Fruit fly (Drosophila melanogaster): Measurements from ENCODE around the gene CG7950.
A peak's percentile ranks its signal among the peaks of the same experiment; 100 is the strongest.

The CG7950 gene

dm6 chr3R:30083215-30083614 is 26.6 kb downstream of the CG7950 start:
- TF ChIP-seq usp (GFP tag; optimal IDR thresholded peaks at IDR 0.05), result no peak
- TF ChIP-seq EcR (GFP tag; optimal IDR thresholded peaks at IDR 0.05), result no peak
- no peak for TF ChIP-seq Dll (optimal IDR thresholded peaks at IDR 0.05)
- TF ChIP-seq pan (optimal IDR thresholded peaks at IDR 0.05), result no peak
- no peak for TF ChIP-seq psq (optimal IDR thresholded peaks at IDR 0.05)
- TF ChIP-seq CG8478 (optimal IDR thresholded peaks at IDR 0.05), result no peak

DNA sequence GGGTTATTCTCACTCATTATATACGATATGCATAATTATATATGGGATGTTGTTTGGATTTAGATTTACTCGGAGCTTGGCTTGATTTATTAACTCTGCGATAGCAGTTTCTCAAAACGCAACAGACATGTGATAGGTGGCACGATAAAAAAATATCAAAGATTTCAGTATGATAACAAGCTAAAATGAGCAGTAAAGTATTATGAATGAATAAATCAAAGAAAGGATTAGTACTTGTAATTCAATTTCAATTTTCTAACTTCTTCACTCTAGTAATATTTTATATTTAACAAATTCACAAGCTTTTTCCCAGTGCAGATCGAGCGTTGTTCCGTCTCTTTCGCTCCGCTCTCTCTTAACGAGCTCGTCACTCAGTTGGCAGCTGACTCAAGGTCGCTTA is 27.5 kb downstream of the CG7950 start:
- TF ChIP-seq EcR (GFP tag; optimal IDR thresholded peaks at IDR 0.05), result no peak
- TF ChIP-seq psq (optimal IDR thresholded peaks at IDR 0.05), result no peak
- no peak for TF ChIP-seq CG8478 (optimal IDR thresholded peaks at IDR 0.05)
- no peak for TF ChIP-seq pan (optimal IDR thresholded peaks at IDR 0.05)
- no peak for TF ChIP-seq Dll (optimal IDR thresholded peaks at IDR 0.05)
- TF ChIP-seq usp (GFP tag; optimal IDR thresholded peaks at IDR 0.05), result no peak

DNA sequence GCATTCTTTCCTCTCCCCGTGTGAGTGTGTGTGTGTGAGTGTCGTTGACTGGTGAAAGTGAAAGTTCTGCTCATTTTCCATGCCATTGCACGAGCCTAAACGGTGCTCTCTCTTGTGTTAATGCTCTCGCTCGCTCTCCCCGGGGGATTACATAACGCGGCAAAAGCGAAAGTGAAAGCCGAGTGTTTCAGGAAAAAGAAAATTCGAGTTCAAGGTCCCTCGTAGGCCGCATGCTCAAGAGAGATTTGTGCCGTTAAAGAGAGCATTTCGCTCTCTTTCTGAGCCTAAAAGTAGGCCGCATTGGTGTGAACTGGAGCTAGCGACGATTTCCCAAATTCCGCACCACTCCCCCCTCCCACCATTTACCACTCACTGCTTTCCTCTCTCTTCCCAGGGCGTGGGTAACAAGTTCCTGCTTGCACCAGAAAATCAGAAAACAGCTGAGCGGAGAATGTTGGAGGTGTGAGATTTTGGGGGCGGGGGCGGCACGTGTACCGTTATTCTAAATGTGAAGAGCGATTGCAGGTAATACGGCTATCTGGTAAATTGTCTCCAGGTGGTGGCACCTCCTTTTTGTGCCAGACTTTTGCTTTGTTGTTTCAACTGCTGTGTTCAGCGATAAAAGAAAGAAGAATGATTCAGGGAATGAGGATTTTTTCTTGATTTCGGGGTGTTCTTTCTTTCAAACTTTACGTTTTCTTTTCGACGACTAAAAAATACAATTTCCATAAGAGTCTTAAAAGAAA is 33.8 kb downstream of the CG7950 start:
- TF ChIP-seq EcR (GFP tag; optimal IDR thresholded peaks at IDR 0.05) (peak in 1 of 2 experiments; percentile 64), Dll (optimal IDR thresholded peaks at IDR 0.05) (no peak), psq (optimal IDR thresholded peaks at IDR 0.05) (no peak), CG8478 (optimal IDR thresholded peaks at IDR 0.05) (no peak)

DNA sequence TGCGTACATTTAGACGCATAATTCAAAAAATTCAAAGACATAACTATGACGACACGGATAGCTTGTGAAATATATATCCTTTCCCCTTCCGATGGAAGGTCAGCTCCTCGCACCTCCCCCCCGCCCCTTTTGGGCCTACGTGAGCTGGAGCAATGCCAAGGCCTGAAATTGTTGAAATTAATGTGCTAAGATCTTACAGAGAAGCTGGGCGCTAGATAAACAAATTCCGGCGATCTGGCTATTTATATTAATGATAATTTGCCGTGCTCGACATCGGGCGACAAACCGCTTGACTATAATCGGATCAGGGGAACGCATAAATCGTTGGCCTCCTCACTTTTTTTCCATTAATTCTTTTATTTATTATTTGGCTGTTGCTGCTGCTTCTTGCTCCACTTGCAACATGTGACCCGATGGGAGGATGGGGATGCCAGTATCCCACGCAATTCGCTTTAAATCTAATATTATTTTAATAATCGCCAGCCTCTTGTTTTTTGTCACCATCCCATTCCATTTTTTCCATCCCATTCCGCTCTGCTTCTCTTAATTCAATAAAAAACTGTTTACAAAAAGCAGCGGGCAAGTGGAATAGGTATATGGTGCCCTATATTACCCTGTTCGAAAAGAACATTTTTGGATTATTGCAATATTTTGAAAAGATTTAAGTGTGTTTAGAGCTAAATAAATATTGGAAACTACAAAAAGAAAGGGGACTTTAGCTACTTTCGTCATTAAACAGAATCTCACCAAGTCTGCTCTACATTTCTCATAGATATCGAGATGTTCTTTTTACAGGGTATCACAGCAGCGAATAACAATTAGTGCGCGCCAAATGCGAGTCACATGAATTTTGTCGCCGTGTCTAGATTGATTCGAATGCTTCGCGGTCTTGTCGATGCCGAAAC is 35.4 kb downstream of the CG7950 start:
- TF ChIP-seq EcR (GFP tag; optimal IDR thresholded peaks at IDR 0.05) (no peak), pan (optimal IDR thresholded peaks at IDR 0.05) (no peak), psq (optimal IDR thresholded peaks at IDR 0.05) (no peak), usp (GFP tag; optimal IDR thresholded peaks at IDR 0.05) (no peak), Dll (optimal IDR thresholded peaks at IDR 0.05) (no peak)

DNA sequence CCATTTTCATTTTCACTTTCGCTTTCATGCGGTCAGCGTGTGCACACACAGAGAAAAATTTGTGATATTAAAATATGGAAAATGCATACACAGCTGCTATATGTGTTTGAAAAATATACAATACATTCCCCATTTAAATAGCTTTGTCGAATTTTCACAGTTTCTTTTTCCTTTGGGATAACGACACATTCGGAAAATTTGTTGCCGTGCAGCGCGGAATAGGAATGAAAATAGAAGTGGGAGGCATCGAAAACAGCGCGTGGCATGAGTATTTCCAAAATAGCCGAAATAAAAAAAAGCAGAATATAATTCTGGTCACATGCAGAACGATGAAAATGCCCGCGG is 36.0 kb downstream of the CG7950 start:
- TF ChIP-seq EcR (GFP tag; optimal IDR thresholded peaks at IDR 0.05) (no peak), usp (GFP tag; optimal IDR thresholded peaks at IDR 0.05) (no peak), psq (optimal IDR thresholded peaks at IDR 0.05) (no peak), CG8478 (optimal IDR thresholded peaks at IDR 0.05) (no peak), pan (optimal IDR thresholded peaks at IDR 0.05) (no peak), Dll (optimal IDR thresholded peaks at IDR 0.05) (no peak)

dm6 chr3R:30095381-30095780 is 38.7 kb downstream of the CG7950 start:
- TF ChIP-seq EcR (GFP tag; optimal IDR thresholded peaks at IDR 0.05) (no peak), CG8478 (optimal IDR thresholded peaks at IDR 0.05) (no peak), usp (GFP tag; optimal IDR thresholded peaks at IDR 0.05) (no peak), psq (optimal IDR thresholded peaks at IDR 0.05) (no peak), Dll (optimal IDR thresholded peaks at IDR 0.05) (no peak), pan (optimal IDR thresholded peaks at IDR 0.05) (no peak)

DNA sequence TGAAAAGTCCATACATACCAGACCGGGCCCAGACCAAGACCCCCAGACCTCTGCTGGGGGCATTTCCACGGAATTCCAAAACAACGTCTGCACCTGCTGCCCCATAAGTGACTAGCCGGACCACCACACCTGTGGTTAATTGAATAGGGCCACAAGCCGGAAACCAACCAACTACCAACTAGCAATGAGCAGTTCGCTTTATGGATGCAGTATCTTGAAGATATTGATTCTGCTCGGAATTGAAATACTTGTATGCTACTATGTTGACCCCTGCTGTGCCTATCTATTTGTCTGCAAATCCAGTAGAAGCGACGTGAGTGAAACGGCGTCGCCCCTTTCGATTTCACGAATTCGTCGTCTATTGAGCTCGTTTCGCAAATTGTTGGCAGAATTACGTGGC is 39.2 kb downstream of the CG7950 start:
- TF ChIP-seq psq (optimal IDR thresholded peaks at IDR 0.05) (no peak), EcR (GFP tag; optimal IDR thresholded peaks at IDR 0.05) (peak in 1 of 2 experiments; percentile 36)

DNA sequence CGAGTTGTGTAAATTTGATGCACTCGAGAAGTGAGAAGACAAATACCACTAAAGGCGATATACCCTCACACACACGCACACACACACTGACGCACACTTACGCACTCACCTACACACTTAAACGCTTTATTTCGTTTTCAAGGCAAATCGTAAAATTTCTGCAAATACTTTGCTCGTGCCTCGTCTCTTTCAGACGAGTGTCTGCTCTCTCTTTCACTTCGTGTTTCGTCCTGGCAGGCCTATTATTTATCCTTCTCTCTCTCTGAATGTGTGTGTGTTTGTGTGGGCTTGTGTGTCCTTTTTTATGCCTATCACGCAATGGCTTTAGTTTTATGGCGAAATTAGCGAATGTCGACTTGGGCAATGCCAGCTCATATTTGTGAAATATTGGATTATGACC is 41.6 kb downstream of the CG7950 start:
- TF ChIP-seq EcR (GFP tag; optimal IDR thresholded peaks at IDR 0.05) (no peak), pan (optimal IDR thresholded peaks at IDR 0.05) (no peak), psq (optimal IDR thresholded peaks at IDR 0.05) (no peak), CG8478 (optimal IDR thresholded peaks at IDR 0.05) (no peak)

DNA sequence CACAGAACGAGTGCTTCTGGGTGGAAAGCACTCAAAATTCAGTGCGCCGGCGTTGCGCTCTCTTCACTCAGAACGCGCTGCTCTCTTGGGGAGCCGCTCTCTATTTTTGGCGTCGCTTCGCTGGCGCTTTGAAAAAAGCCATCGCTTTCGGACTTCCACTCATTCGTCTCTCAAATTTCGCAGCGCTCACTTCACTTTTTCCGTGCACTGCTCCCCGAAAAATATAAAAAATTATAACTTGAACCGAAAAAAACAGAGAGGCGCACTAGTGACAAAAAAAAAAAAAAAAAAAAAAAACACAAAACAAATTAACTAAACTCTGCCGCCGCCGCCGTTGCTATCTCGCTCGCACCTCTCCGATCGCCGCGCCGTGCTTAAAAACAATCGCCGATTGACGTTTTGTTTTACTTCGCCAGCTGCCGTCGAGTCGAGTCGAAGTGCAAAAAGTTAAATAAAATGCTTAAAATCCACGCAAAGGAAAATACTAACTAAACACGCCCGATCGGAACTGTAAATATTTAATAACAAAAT is 42.7 kb downstream of the CG7950 start:
- TF ChIP-seq Dll (optimal IDR thresholded peaks at IDR 0.05) (peak; percentile 98), psq (optimal IDR thresholded peaks at IDR 0.05) (no peak)

dm6 chr3R:30100325-30100975 is 43.8 kb downstream of the CG7950 start:
- no peak for TF ChIP-seq usp (GFP tag; optimal IDR thresholded peaks at IDR 0.05)
- no peak for TF ChIP-seq psq (optimal IDR thresholded peaks at IDR 0.05)
- TF ChIP-seq pan (optimal IDR thresholded peaks at IDR 0.05), result no peak
- no peak for TF ChIP-seq CG8478 (optimal IDR thresholded peaks at IDR 0.05)
- no peak for TF ChIP-seq EcR (GFP tag; optimal IDR thresholded peaks at IDR 0.05)

DNA sequence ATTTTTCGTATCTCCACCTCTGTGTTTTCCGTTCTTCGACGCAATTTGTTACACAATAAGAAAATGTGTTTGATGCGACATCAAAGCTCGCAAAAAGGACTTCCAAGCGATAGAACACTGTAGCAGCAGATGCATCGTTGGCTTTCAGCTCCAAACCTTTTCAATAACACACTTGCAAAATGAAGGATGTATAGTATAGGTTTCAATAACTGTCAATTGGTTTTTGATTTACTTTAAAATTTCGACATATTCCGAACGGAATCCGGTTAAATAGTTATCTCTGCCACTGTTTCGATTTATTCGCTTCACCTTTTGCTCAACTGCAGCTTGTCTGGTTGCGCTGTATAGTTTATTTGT is 44.3 kb downstream of the CG7950 start:
- TF ChIP-seq CG8478 (optimal IDR thresholded peaks at IDR 0.05) (no peak), psq (optimal IDR thresholded peaks at IDR 0.05) (no peak), EcR (GFP tag; optimal IDR thresholded peaks at IDR 0.05) (no peak), pan (optimal IDR thresholded peaks at IDR 0.05) (no peak), Dll (optimal IDR thresholded peaks at IDR 0.05) (no peak), usp (GFP tag; optimal IDR thresholded peaks at IDR 0.05) (no peak)

- no peak for TF ChIP-seq CG8478 (optimal IDR thresholded peaks at IDR 0.05)
- TF ChIP-seq pan (optimal IDR thresholded peaks at IDR 0.05), result no peak
- no peak for TF ChIP-seq psq (optimal IDR thresholded peaks at IDR 0.05)
- no peak for TF ChIP-seq usp (GFP tag; optimal IDR thresholded peaks at IDR 0.05)
- TF ChIP-seq EcR (GFP tag; optimal IDR thresholded peaks at IDR 0.05), result no peak
- no peak for TF ChIP-seq Dll (optimal IDR thresholded peaks at IDR 0.05)
These were observed 44.8 kb downstream of the CG7950 start for dm6 chr3R:30101389-30101935.
